Fruit fly (Drosophila melanogaster): ENCODE results near the gene CG31643.

Gene CG31643

DNA sequence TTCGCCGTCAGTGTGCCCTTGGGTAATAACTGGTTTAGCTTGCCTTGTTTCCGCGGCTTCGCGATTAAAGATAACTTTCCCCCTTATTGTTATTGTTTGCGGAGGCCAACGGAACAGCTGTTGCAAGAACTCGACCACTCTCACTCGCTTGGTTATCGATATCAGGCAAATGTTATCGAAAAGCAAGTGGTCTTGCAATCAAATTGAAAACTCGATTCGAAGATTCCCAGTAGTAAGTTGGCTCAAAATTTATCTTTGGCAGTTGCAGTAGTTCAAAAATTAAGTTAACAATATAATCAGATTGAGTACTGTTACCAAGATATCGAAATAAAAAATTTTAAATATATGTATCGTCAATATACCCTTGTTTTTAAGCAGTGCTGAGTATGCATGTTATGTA, 27.9 kb downstream of the CG31643 start, which contains the start of the genes Fbw5 and CG9147 (continued):
- TF ChIP-seq bsh (GFP tag; optimal IDR thresholded peaks at IDR 0.05) (peak; percentile 99 to 100), CG8388 (GFP tag; optimal IDR thresholded peaks at IDR 0.05) (peak; percentile 99), tna (GFP tag; IDR thresholded peaks at IDR 0.05; ENCODE audit: partially characterized antibody) (peak; percentile 63), E2f2 (GFP tag; IDR thresholded peaks at IDR 0.05) (peak; percentile 95), Hr51 (GFP tag; optimal IDR thresholded peaks at IDR 0.05) (peak; percentile 99 to 100), ci (GFP tag; IDR thresholded peaks at IDR 0.05) (peak; percentile 100), bcd (GFP tag; optimal IDR thresholded peaks at IDR 0.05) (peak; percentile 99), repo (GFP tag; optimal IDR thresholded peaks at IDR 0.05) (peak; percentile 99), dpn (GFP tag; optimal IDR thresholded peaks at IDR 0.05) (peak; percentile 100), dati (GFP tag; IDR thresholded peaks at IDR 0.05) (peak; percentile 98), Antp (GFP tag; optimal IDR thresholded peaks at IDR 0.05) (peak; percentile 99), E2f1 (GFP tag; IDR thresholded peaks at IDR 0.05) (peak; percentile 99), Adf1 (GFP tag; IDR thresholded peaks at IDR 0.05) (peak; percentile 93), Atf-2 (GFP tag; optimal IDR thresholded peaks at IDR 0.05) (peak; percentile 99), CG10274 (GFP tag; optimal IDR thresholded peaks at IDR 0.05) (peak; percentile 95), Hmr (GFP tag; optimal IDR thresholded peaks at IDR 0.05) (peak; percentile 100), CG14860 (GFP tag; IDR thresholded peaks at IDR 0.05; ENCODE audit: partially characterized antibody) (peak; percentile 67), Tbp (GFP tag; optimal IDR thresholded peaks at IDR 0.05) (no peak), unpg (GFP tag; optimal IDR thresholded peaks at IDR 0.05) (peak; percentile 100), dysf (GFP tag; IDR thresholded peaks at IDR 0.05) (peak; percentile 100), tup (GFP tag; optimal IDR thresholded peaks at IDR 0.05) (peak; percentile 99), CG30403 (GFP tag; optimal IDR thresholded peaks at IDR 0.05) (peak; percentile 100), Bgb (GFP tag; IDR thresholded peaks at IDR 0.05; ENCODE audit: partially characterized antibody) (peak; percentile 58; the same call in 1 of the 2 replicates), CG8089 (GFP tag; optimal IDR thresholded peaks at IDR 0.05) (peak; percentile 99), scrt (GFP tag; optimal IDR thresholded peaks at IDR 0.05) (peak; percentile 97), Eip74EF (GFP tag; optimal IDR thresholded peaks at IDR 0.05) (peak in 1 of 2 experiments; percentile 100), caup (GFP tag; optimal IDR thresholded peaks at IDR 0.05; ENCODE audit: severe bottlenecking) (peak; percentile 99), CG7357 (GFP tag; IDR thresholded peaks at IDR 0.05) (peak; percentile 96), zfh1 (GFP tag; IDR thresholded peaks at IDR 0.05) (peak; percentile 100), MESR4 (GFP tag; optimal IDR thresholded peaks at IDR 0.05) (peak; percentile 98), Doc2 (GFP tag; IDR thresholded peaks at IDR 0.05) (peak; percentile 95), CG17568 (GFP tag; optimal IDR thresholded peaks at IDR 0.05) (peak; percentile 100), CG31365 (tag; optimal IDR thresholded peaks at IDR 0.05) (peak; percentile 92), lmd (GFP tag; IDR thresholded peaks at IDR 0.05) (peak; percentile 100), CG15601 (tag; optimal IDR thresholded peaks at IDR 0.05) (peak; percentile 99), CG12104 (GFP tag; optimal IDR thresholded peaks at IDR 0.05) (peak; percentile 100), Optix (GFP tag; IDR thresholded peaks at IDR 0.05) (peak; percentile 99), CG16815 (GFP tag; optimal IDR thresholded peaks at IDR 0.05) (peak; percentile 100), CG12155 (GFP tag; optimal IDR thresholded peaks at IDR 0.05) (peak; percentile 99), CG1647 (GFP tag; optimal IDR thresholded peaks at IDR 0.05) (peak; percentile 99), z (GFP tag; IDR thresholded peaks at IDR 0.05) (peak; percentile 86), oc (tag; optimal IDR thresholded peaks at IDR 0.05) (peak; percentile 100), zen2 (GFP tag; IDR thresholded peaks at IDR 0.05; ENCODE audit: partially characterized antibody) (peak; percentile 65; the same call in 2 of the 3 replicates), CG17186 (GFP tag; optimal IDR thresholded peaks at IDR 0.05) (peak; percentile 93), inv (GFP tag; IDR thresholded peaks at IDR 0.05; ENCODE audit: partially characterized antibody) (peak; percentile 18; the same call in 1 of the 2 replicates), D (optimal IDR thresholded peaks at IDR 0.05) (no peak), D (GFP tag; optimal IDR thresholded peaks at IDR 0.05) (peak; percentile 99), CTCF (GFP tag; optimal IDR thresholded peaks at IDR 0.05) (peak; percentile 68), ftz-f1 (GFP tag; optimal IDR thresholded peaks at IDR 0.05) (peak; percentile 96), Jarid2 (GFP tag; optimal IDR thresholded peaks at IDR 0.05) (peak; percentile 89)

Measured in whole organism, embryonic.